Worm (Caenorhabditis elegans) whole organism, young adult: ENCODE measurements around the gene aakg-3.
A peak's percentile ranks its signal among the peaks of the same experiment; 100 is the strongest.

Experiments
- C17E4.6 ChIP-seq: fragments of 200-800 bp; sonication (Bioruptor generic); IDR thresholded peaks from 2 replicates; pipeline ENCODE4 v1.3.6; 2022; ENCODE audit warnings: missing genetic modification reagents, missing genetic modification characterization, missing compliant biosample characterization
- F23B12.7 ChIP-seq: sonication (generic microtip); optimal IDR thresholded peaks from 2 replicates; lab custom pipeline; 2017; ENCODE audit warnings: missing genetic modification characterization, mild to moderate bottlenecking, missing compliant biosample characterization, antibody characterized with exemption, moderate library complexity; ENCODE audit not compliant: insufficient read depth
- F33H1.4 ChIP-seq: fragments of 200-800 bp; sonication (Bioruptor generic); IDR thresholded peaks from 2 replicates; pipeline ENCODE4 v1.3.6; 2022; ENCODE audit warnings: missing genetic modification reagents, missing genetic modification characterization, missing compliant biosample characterization
- F39B2.1 ChIP-seq: fragments of 200-800 bp; sonication (Bioruptor generic); IDR thresholded peaks from 2 replicates; pipeline ENCODE4 v1.3.6; 2022; ENCODE audit warnings: missing genetic modification reagents, missing genetic modification characterization, missing compliant biosample characterization
- F49E8.2 ChIP-seq: sonication (generic microtip); optimal IDR thresholded peaks from 3 replicates; lab custom pipeline; 2017; ENCODE audit warnings: missing genetic modification characterization, mild to moderate bottlenecking, missing compliant biosample characterization, antibody characterized with exemption, moderate library complexity; ENCODE audit not compliant: insufficient read depth
- K11D2.4 ChIP-seq: fragments of 200-800 bp; sonication (Bioruptor generic); IDR thresholded peaks from 2 replicates; pipeline ENCODE4 v1.3.6; 2022; ENCODE audit warnings: missing genetic modification reagents, missing genetic modification characterization, missing compliant biosample characterization
- Y53F4B.3 ChIP-seq: fragments of 200-800 bp; sonication (Bioruptor generic); IDR thresholded peaks from 2 replicates; pipeline ENCODE4 v1.3.6; 2022; ENCODE audit warnings: missing genetic modification reagents, missing genetic modification characterization, missing compliant biosample characterization
- Y79H2A.3 ChIP-seq: fragments of 200-800 bp; sonication (Bioruptor generic); conservative IDR thresholded peaks from 2 replicates; pipeline ENCODE4 v1.3.6; 2022; ENCODE audit warnings: missing genetic modification reagents, missing genetic modification characterization, missing compliant biosample characterization
- ZK185.1 ChIP-seq: sonication (generic microtip); optimal IDR thresholded peaks from 2 replicates; lab custom pipeline; 2016; ENCODE audit warnings: mild to moderate bottlenecking, missing genetic modification characterization, missing compliant biosample characterization; ENCODE audit not compliant: poor library complexity, severe bottlenecking
- ama-1 ChIP-seq, 3 experiments: fragments of 150-350 bp in 1 of 3; sonication (generic microtip) in 2 of 3; optimal IDR thresholded peaks; 2 replicates each; lab custom pipeline; 2014 to 2018; ENCODE audit warnings: missing biosample characterization in 2 of 3, missing genetic modification characterization in 2 of 3, missing genetic modification reagents in 2 of 3
- aptf-3 ChIP-seq: fragments of 200-800 bp; sonication (Bioruptor generic); IDR thresholded peaks from 2 replicates; pipeline ENCODE4 v1.3.6; 2022; ENCODE audit warnings: missing genetic modification characterization, missing compliant biosample characterization
- bed-1 ChIP-seq: fragments of 200-800 bp; sonication (Bioruptor generic); IDR thresholded peaks from 2 replicates; pipeline ENCODE4 v1.3.6; 2022; ENCODE audit warnings: missing genetic modification reagents, missing genetic modification characterization, missing compliant biosample characterization
- ccch-3 ChIP-seq: fragments of 200-800 bp; sonication (Bioruptor generic); optimal IDR thresholded peaks from 2 replicates; lab custom pipeline; 2018; ENCODE audit warnings: mild to moderate bottlenecking, missing genetic modification characterization, missing compliant biosample characterization
- cebp-1 ChIP-seq, 2 experiments: fragments of 200-800 bp in 1 of 2; sonication (Bioruptor generic) in 1 of 2; sonication (generic microtip) in 1 of 2; IDR thresholded peaks in 1 of 2; optimal IDR thresholded peaks in 1 of 2; 2 replicates each; pipeline versions ENCODE4 v1.3.6 to Lab custom; 2017 to 2022; ENCODE audit warnings: missing compliant biosample characterization in 2 of 2, missing genetic modification characterization in 2 of 2, mild to moderate bottlenecking in 1 of 2, missing genetic modification reagents in 1 of 2, moderate library complexity in 1 of 2
- ceh-100 ChIP-seq: fragments of 200-800 bp; sonication (Bioruptor generic); IDR thresholded peaks from 2 replicates; pipeline ENCODE4 v1.3.6; 2022; ENCODE audit warnings: missing genetic modification reagents, missing genetic modification characterization, missing compliant biosample characterization
- dpl-1 ChIP-seq: fragments of 150-350 bp; optimal IDR thresholded peaks from 2 replicates; lab custom pipeline; 2014; ENCODE audit warnings: missing biosample characterization, missing genetic modification reagents, missing genetic modification characterization
- ekl-4 ChIP-seq: fragments of 200-800 bp; sonication (Bioruptor generic); IDR thresholded peaks from 2 replicates; pipeline ENCODE4 v1.3.6; 2022; ENCODE audit warnings: missing genetic modification reagents, missing genetic modification characterization, missing compliant biosample characterization
- him-1 ChIP-seq: sonication (generic microtip); optimal IDR thresholded peaks from 2 replicates; lab custom pipeline; 2016; ENCODE audit warnings: missing genotype, missing genetic modification reagents, missing genetic modification characterization, missing compliant biosample characterization
- hlh-26 ChIP-seq: fragments of 200-800 bp; sonication (Bioruptor generic); conservative IDR thresholded peaks from 2 replicates; pipeline ENCODE4 v1.3.6; 2022; ENCODE audit warnings: missing genetic modification reagents, missing genetic modification characterization, missing compliant biosample characterization
- hmg-1.2 ChIP-seq: fragments of 200-800 bp; sonication (Bioruptor generic); IDR thresholded peaks from 2 replicates; pipeline ENCODE4 v1.3.6; 2022; ENCODE audit warnings: missing genetic modification reagents, missing genetic modification characterization, missing compliant biosample characterization
- let-607 ChIP-seq, 2 experiments: fragments of 200-800 bp in 1 of 2; sonication (Bioruptor generic) in 1 of 2; sonication (generic microtip) in 1 of 2; optimal IDR thresholded peaks; 2 replicates each; lab custom pipeline; 2016 to 2018; ENCODE audit warnings: mild to moderate bottlenecking in 2 of 2, missing compliant biosample characterization in 2 of 2, missing genetic modification characterization in 2 of 2, moderate library complexity in 2 of 2, missing genotype in 1 of 2
- lin-26 ChIP-seq: fragments of 200-800 bp; sonication (Bioruptor generic); IDR thresholded peaks from 2 replicates; pipeline ENCODE4 v1.3.6; 2022; ENCODE audit warnings: missing genetic modification reagents, missing genetic modification characterization, missing compliant biosample characterization
- lin-35 ChIP-seq, 3 experiments: fragments of 150-350 bp in 2 of 3; sonication (generic microtip) in 1 of 3; optimal IDR thresholded peaks; 2 replicates each; lab custom pipeline; 2014 to 2018; ENCODE audit warnings: missing biosample characterization in 3 of 3, missing genetic modification characterization in 3 of 3, missing genetic modification reagents in 3 of 3
- lir-1 ChIP-seq: fragments of 200-800 bp; sonication (Bioruptor generic); conservative IDR thresholded peaks from 2 replicates; pipeline ENCODE4 v1.3.6; 2022; ENCODE audit warnings: missing genetic modification reagents, missing genetic modification characterization, missing compliant biosample characterization
- lsl-1 ChIP-seq: fragments of 200-800 bp; sonication (Bioruptor generic); optimal IDR thresholded peaks from 2 replicates; lab custom pipeline; 2018; ENCODE audit warnings: mild to moderate bottlenecking, missing genetic modification characterization, moderate library complexity, missing compliant biosample characterization
- lsy-27 ChIP-seq: sonication (generic microtip); optimal IDR thresholded peaks from 2 replicates; lab custom pipeline; 2017; ENCODE audit warnings: missing genetic modification characterization, mild to moderate bottlenecking, missing compliant biosample characterization, antibody characterized with exemption, missing genotype, borderline replicate concordance; ENCODE audit not compliant: insufficient read depth
- madf-6 ChIP-seq: fragments of 200-800 bp; sonication (Bioruptor generic); IDR thresholded peaks from 2 replicates; pipeline ENCODE4 v1.3.6; 2022; ENCODE audit warnings: missing genetic modification reagents, missing genetic modification characterization, missing compliant biosample characterization
- mcd-1 ChIP-seq: fragments of 200-800 bp; sonication (Bioruptor generic); IDR thresholded peaks from 2 replicates; pipeline ENCODE4 v1.3.6; 2022; ENCODE audit warnings: missing genetic modification reagents, missing genetic modification characterization, missing compliant biosample characterization
- mel-28 ChIP-seq: sonication (generic microtip); optimal IDR thresholded peaks from 2 replicates; lab custom pipeline; 2016; ENCODE audit warnings: borderline replicate concordance, mild to moderate bottlenecking, missing genetic modification characterization, missing compliant biosample characterization
- mes-4 ChIP-seq: sonication (generic microtip); optimal IDR thresholded peaks from 2 replicates; lab custom pipeline; 2016; ENCODE audit warnings: missing genotype, missing genetic modification characterization, missing compliant biosample characterization
- nfyb-1 ChIP-seq: fragments of 200-800 bp; sonication (Bioruptor generic); IDR thresholded peaks from 2 replicates; pipeline ENCODE4 v1.3.6; 2022; ENCODE audit warnings: missing genetic modification reagents, missing genetic modification characterization, missing compliant biosample characterization
- nhr-27 ChIP-seq: fragments of 200-800 bp; sonication (Bioruptor generic); optimal IDR thresholded peaks from 2 replicates; lab custom pipeline; 2018; ENCODE audit warnings: mild to moderate bottlenecking, missing genetic modification characterization, moderate library complexity, missing compliant biosample characterization
- nhr-80 ChIP-seq: sonication (generic microtip); optimal IDR thresholded peaks from 2 replicates; lab custom pipeline; 2016; ENCODE audit warnings: missing genetic modification characterization, missing compliant biosample characterization
- pha-4 ChIP-seq: fragments of 150-350 bp; sonication (generic microtip); optimal IDR thresholded peaks from 2 replicates; lab custom pipeline; 2014; ENCODE audit warnings: missing biosample characterization, missing genetic modification reagents, missing genetic modification characterization
- rec-8 ChIP-seq, 2 experiments: sonication (generic microtip); optimal IDR thresholded peaks; 2 replicates each; lab custom pipeline; 2016; ENCODE audit warnings: mild to moderate bottlenecking in 2 of 2, missing genetic modification characterization in 2 of 2, missing genetic modification reagents in 2 of 2, missing genotype in 2 of 2, missing biosample characterization in 1 of 2, missing compliant biosample characterization in 1 of 2, moderate library complexity in 1 of 2
- sea-2 ChIP-seq: fragments of 200-800 bp; sonication (Bioruptor generic); IDR thresholded peaks from 2 replicates; pipeline ENCODE4 v1.3.6; 2022; ENCODE audit warnings: missing genetic modification characterization, missing compliant biosample characterization
- snpc-1.3 ChIP-seq: sonication (generic microtip); optimal IDR thresholded peaks from 2 replicates; lab custom pipeline; 2017; ENCODE audit warnings: missing genetic modification characterization, mild to moderate bottlenecking, missing compliant biosample characterization, antibody characterized with exemption, moderate library complexity, missing genotype, missing genetic modification reagents; ENCODE audit not compliant: insufficient read depth
- snpc-3.4 ChIP-seq: sonication (generic microtip); optimal IDR thresholded peaks from 2 replicates; lab custom pipeline; 2017; ENCODE audit warnings: missing genetic modification characterization, mild to moderate bottlenecking, missing compliant biosample characterization, antibody characterized with exemption, moderate library complexity, missing genotype, missing genetic modification reagents
- tbp1 ChIP-seq: fragments of 200-800 bp; sonication (Bioruptor generic); optimal IDR thresholded peaks from 2 replicates; lab custom pipeline; 2018; ENCODE audit warnings: mild to moderate bottlenecking, missing genetic modification characterization, missing compliant biosample characterization
- unc-62 ChIP-seq: fragments of 150-350 bp; optimal IDR thresholded peaks from 2 replicates; lab custom pipeline; 2014; ENCODE audit warnings: missing biosample characterization, missing genetic modification reagents, missing genetic modification characterization
- xnd-1 ChIP-seq: sonication (generic microtip); optimal IDR thresholded peaks from 2 replicates; lab custom pipeline; 2016; ENCODE audit warnings: missing genotype, missing genetic modification reagents, missing genetic modification characterization, missing compliant biosample characterization
- ztf-18 ChIP-seq: sonication (generic microtip); optimal IDR thresholded peaks from 2 replicates; lab custom pipeline; 2016; ENCODE audit warnings: missing genotype, mild to moderate bottlenecking, missing genetic modification characterization, missing compliant biosample characterization
- ztf-25 ChIP-seq: fragments of 200-800 bp; sonication (Bioruptor generic); IDR thresholded peaks from 2 replicates; pipeline ENCODE4 v1.3.6; 2022; ENCODE audit warnings: missing genetic modification reagents, missing genetic modification characterization, missing compliant biosample characterization
- ztf-3 ChIP-seq: fragments of 200-800 bp; sonication (Bioruptor generic); optimal IDR thresholded peaks from 2 replicates; lab custom pipeline; 2018; ENCODE audit warnings: mild to moderate bottlenecking, missing genetic modification characterization, missing compliant biosample characterization
- ztf-6 ChIP-seq: fragments of 200-800 bp; sonication (Bioruptor generic); IDR thresholded peaks from 2 replicates; pipeline ENCODE4 v1.3.6; 2022; ENCODE audit warnings: missing genetic modification reagents, missing genetic modification characterization, missing compliant biosample characterization

Gene aakg-3

DNA sequence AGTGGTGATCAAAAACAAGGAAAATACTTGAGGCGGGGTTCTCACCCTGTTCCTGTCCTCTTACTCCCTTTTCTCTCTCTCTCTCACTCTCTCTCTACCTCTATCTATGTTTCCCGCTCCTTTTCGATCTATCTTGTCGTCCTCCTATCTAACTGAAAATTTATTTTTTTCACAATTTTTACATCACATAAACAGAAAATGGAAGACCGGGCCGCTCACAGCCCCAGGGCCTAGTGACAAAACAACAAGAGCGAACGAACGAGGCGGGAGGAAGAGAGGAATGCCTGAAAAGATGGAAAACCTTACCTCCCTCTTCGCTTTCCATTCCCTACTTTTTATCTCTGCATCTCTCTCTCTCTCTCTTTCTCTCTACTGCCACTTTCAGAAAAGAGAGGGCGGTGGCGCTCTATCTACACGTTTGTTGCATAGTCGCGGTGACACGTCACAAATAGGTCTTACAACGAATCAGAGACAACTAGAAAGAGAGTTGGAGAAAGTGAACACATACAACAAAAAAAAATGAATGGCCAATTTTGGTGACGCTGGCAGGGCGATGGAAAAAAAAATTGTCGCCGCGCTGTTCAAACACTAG is 5.3 kb upstream of the aakg-3 start:
- TF ChIP-seq F23B12.7 (tag; lab: Kevin White, UChicago) (peak; percentile 15), mes-4 (tag; lab: Kevin White, UChicago) (no peak), hmg-1.2 (GFP tag; lab: Robert Waterston, UW) (peak; percentile 28; the same call in 1 of the 2 replicates), nhr-27 (tag; lab: Kevin White, UChicago) (no peak), sea-2 (GFP tag; lab: Robert Waterston, UW) (no peak), hlh-26 (GFP tag; lab: Robert Waterston, UW) (no peak), F33H1.4 (GFP tag; lab: Robert Waterston, UW) (no peak), F49E8.2 (tag; lab: Kevin White, UChicago) (no peak), unc-62 (GFP tag; lab: Kevin White, UChicago) (no peak), pha-4 (tag; lab: Kevin White, UChicago) (no peak), nfyb-1 (GFP tag; lab: Robert Waterston, UW) (no peak), aptf-3 (GFP tag; lab: Robert Waterston, UW) (no peak), tbp1 (GFP tag; lab: Kevin White, UChicago) (peak; percentile 11), mcd-1 (GFP tag; lab: Robert Waterston, UW) (peak; percentile 8; the same call in 1 of the 2 replicates), ztf-6 (GFP tag; lab: Robert Waterston, UW) (no peak), mel-28 (tag; lab: Kevin White, UChicago) (peak; percentile 44), bed-1 (GFP tag; lab: Robert Waterston, UW) (no peak), ZK185.1 (peak; percentile 21), K11D2.4 (GFP tag; lab: Robert Waterston, UW) (no peak), lir-1 (GFP tag; lab: Robert Waterston, UW) (no peak), let-607 (tag; optimal IDR thresholded peaks at IDR 0.05; lab: Kevin White, UChicago) (peak; percentile 49 to 58), lsl-1 (GFP tag; lab: Kevin White, UChicago) (no peak), ztf-3 (GFP tag; lab: Kevin White, UChicago) (no peak), him-1 (tag; lab: Kevin White, UChicago) (no peak), ztf-25 (GFP tag; lab: Robert Waterston, UW) (no peak), nhr-80 (tag; lab: Kevin White, UChicago) (peak; percentile 4), Y79H2A.3 (GFP tag; lab: Robert Waterston, UW) (no peak), lin-26 (GFP tag; lab: Robert Waterston, UW) (no peak), ama-1 (optimal IDR thresholded peaks at IDR 0.05; lab: Kevin White, UChicago) (peak; percentile 70), ama-1 (GFP tag; optimal IDR thresholded peaks at IDR 0.05; lab: Kevin White, UChicago) (no peak), F39B2.1 (GFP tag; lab: Robert Waterston, UW) (no peak), xnd-1 (tag; lab: Kevin White, UChicago) (no peak), ekl-4 (GFP tag; lab: Robert Waterston, UW) (0 out of 2 replicates have a peak, but pooled peaks have one; percentile 8), snpc-1.3 (tag; lab: Kevin White, UChicago) (no peak), Y53F4B.3 (GFP tag; lab: Robert Waterston, UW) (no peak), cebp-1 (GFP tag; IDR thresholded peaks at IDR 0.05; lab: Robert Waterston, UW) (no peak), cebp-1 (tag; optimal IDR thresholded peaks at IDR 0.05; lab: Kevin White, UChicago) (no peak), ztf-18 (tag; lab: Kevin White, UChicago) (no peak), dpl-1 (GFP tag; lab: Kevin White, UChicago) (no peak), lsy-27 (tag; lab: Kevin White, UChicago) (no peak), madf-6 (GFP tag; lab: Robert Waterston, UW) (no peak), ceh-100 (GFP tag; lab: Robert Waterston, UW) (no peak), lin-35 (GFP tag; optimal IDR thresholded peaks at IDR 0.05; lab: Kevin White, UChicago) (peak in 1 of 3 experiments; percentile 7), rec-8 (tag; optimal IDR thresholded peaks at IDR 0.05; lab: Kevin White, UChicago) (no peak), ccch-3 (GFP tag; lab: Kevin White, UChicago) (no peak), snpc-3.4 (tag; lab: Kevin White, UChicago) (no peak), C17E4.6 (no peak)
